Comparison of ENCODE assay signal across 4 fruit fly cellular contexts in the genomic region with DNA sequence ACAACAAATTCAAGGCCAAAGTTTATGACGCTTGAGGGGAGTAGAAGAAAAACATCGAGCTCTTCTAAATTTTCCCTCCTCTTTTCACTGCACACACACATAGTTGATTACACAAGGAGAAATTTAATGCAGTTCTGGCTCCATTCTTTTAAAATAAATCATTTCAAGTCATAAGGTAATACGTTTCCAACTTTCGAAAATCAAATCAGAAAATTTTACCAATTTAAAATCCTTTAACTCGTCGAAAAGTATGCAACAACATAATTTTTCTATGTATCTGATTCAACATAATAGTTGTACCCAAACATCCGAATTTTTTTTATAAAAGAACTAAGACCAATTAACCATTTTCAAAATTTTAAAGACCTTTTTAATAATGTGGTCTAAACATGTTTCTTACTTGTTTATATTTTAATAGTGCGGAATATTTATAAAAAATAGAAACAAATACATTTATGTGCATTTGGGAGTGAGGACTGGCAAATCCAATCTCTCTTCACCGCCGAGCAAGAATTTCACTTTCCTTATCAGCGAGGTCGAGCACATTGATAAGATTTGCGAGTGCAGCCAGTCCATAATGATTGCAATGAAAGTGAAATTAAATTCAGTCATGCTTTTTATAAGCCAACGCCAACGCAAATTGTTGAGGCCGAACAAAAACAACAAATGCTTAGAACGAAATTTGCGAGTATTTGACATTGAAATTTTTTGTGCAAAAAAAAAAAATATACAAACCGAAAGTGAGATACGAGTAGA.
TF ChIP-seq lines count a peak whose summit lies in the region.

No protein-coding gene starts in this region.

- no peak for TF ChIP-seq CTCF in whole organism, embryonic (GFP tag; optimal IDR thresholded peaks at IDR 0.05; lab: Kevin White, UChicago)

TF ChIP-seq in whole organism, embryonic, 481 proteins besides CTCF, POLR2A, EP300 and RAD21 (continues in another document):
- TF ChIP-seq Adf1 (GFP tag; IDR thresholded peaks at IDR 0.05; lab: Robert Waterston, UW) (no peak), Fer2 (tag; optimal IDR thresholded peaks at IDR 0.05; lab: Kevin White, UChicago) (no peak), Eip74EF (GFP tag; optimal IDR thresholded peaks at IDR 0.05; lab: Kevin White, UChicago) (no peak), CG10431 (GFP tag; optimal IDR thresholded peaks at IDR 0.05; lab: Kevin White, UChicago) (no peak), br (optimal IDR thresholded peaks at IDR 0.05; lab: Kevin White, UChicago) (no peak), sens (GFP tag; lab: Kevin White, UChicago) (peak; percentile 67), Mad (GFP tag; optimal IDR thresholded peaks at IDR 0.05; lab: Kevin White, UChicago) (no peak), wdn (GFP tag; IDR thresholded peaks at IDR 0.05; lab: Robert Waterston, UW) (no peak), az2 (GFP tag; optimal IDR thresholded peaks at IDR 0.05; lab: Kevin White, UChicago) (peak; percentile 5), slbo (GFP tag; IDR thresholded peaks at IDR 0.05; lab: Robert Waterston, UW) (peak; percentile 25; the same call in 1 of the 2 replicates), CG15073 (GFP tag; optimal IDR thresholded peaks at IDR 0.05; lab: Kevin White, UChicago) (no peak), corto (GFP tag; optimal IDR thresholded peaks at IDR 0.05; lab: Kevin White, UChicago) (peak; percentile 42), CG10654 (GFP tag; optimal IDR thresholded peaks at IDR 0.05; lab: Kevin White, UChicago) (no peak), CG2875 (GFP tag; optimal IDR thresholded peaks at IDR 0.05; lab: Kevin White, UChicago) (no peak), mam (GFP tag; optimal IDR thresholded peaks at IDR 0.05; lab: Kevin White, UChicago) (no peak), wek (GFP tag; optimal IDR thresholded peaks at IDR 0.05; lab: Kevin White, UChicago) (no peak), Bdp1 (GFP tag; optimal IDR thresholded peaks at IDR 0.05; lab: Kevin White, UChicago) (no peak), insv (GFP tag; optimal IDR thresholded peaks at IDR 0.05; lab: Kevin White, UChicago) (peak in 1 of 2 experiments; percentile 15), CG34376 (GFP tag; optimal IDR thresholded peaks at IDR 0.05; lab: Kevin White, UChicago) (no peak), tio (GFP tag; optimal IDR thresholded peaks at IDR 0.05; lab: Kevin White, UChicago) (peak; percentile 23), Hmr (GFP tag; optimal IDR thresholded peaks at IDR 0.05; lab: Kevin White, UChicago) (no peak)

TF ChIP-seq in whole organism, prepupa, 60 proteins besides CTCF, POLR2A, EP300 and RAD21 (continues in another document):
- TF ChIP-seq CG1621 (tag; optimal IDR thresholded peaks at IDR 0.05; lab: Kevin White, UChicago) (no peak), CG10631 (GFP tag; optimal IDR thresholded peaks at IDR 0.05; lab: Kevin White, UChicago) (peak; percentile 49), spab (GFP tag; optimal IDR thresholded peaks at IDR 0.05; lab: Kevin White, UChicago) (peak; percentile 24), CG6276 (GFP tag; optimal IDR thresholded peaks at IDR 0.05; lab: Kevin White, UChicago) (no peak), dac (GFP tag; optimal IDR thresholded peaks at IDR 0.05; lab: Kevin White, UChicago) (no peak), Eip75B (GFP tag; optimal IDR thresholded peaks at IDR 0.05; lab: Kevin White, UChicago) (peak; percentile 41), Sox102F (GFP tag; optimal IDR thresholded peaks at IDR 0.05; lab: Kevin White, UChicago) (peak; percentile 58), cyc (GFP tag; optimal IDR thresholded peaks at IDR 0.05; lab: Kevin White, UChicago) (peak; percentile 43), net (GFP tag; optimal IDR thresholded peaks at IDR 0.05; lab: Kevin White, UChicago) (peak; percentile 46), fd59A (GFP tag; optimal IDR thresholded peaks at IDR 0.05; lab: Kevin White, UChicago) (no peak), salr (GFP tag; optimal IDR thresholded peaks at IDR 0.05; lab: Kevin White, UChicago) (peak in 1 of 2 experiments; percentile 12), Smox (GFP tag; optimal IDR thresholded peaks at IDR 0.05; lab: Kevin White, UChicago) (peak; percentile 61), CG32006 (GFP tag; optimal IDR thresholded peaks at IDR 0.05; lab: Kevin White, UChicago) (peak; percentile 54), CG6163 (GFP tag; IDR thresholded peaks at IDR 0.05; lab: Robert Waterston, UW) (no peak), Ets96B (tag; optimal IDR thresholded peaks at IDR 0.05; lab: Kevin White, UChicago) (peak; percentile 44), svp (GFP tag; lab: Kevin White, UChicago) (peak; percentile 81), CG9139 (GFP tag; optimal IDR thresholded peaks at IDR 0.05; lab: Kevin White, UChicago) (no peak), fd85E (GFP tag; optimal IDR thresholded peaks at IDR 0.05; lab: Kevin White, UChicago) (no peak), CG31627 (GFP tag; optimal IDR thresholded peaks at IDR 0.05; lab: Kevin White, UChicago) (peak; percentile 32), Eip93F (GFP tag; optimal IDR thresholded peaks at IDR 0.05; lab: Kevin White, UChicago) (peak; percentile 68), CG15336 (GFP tag; IDR thresholded peaks at IDR 0.05; lab: Robert Waterston, UW) (no peak), achi (GFP tag; optimal IDR thresholded peaks at IDR 0.05; lab: Kevin White, UChicago) (peak; percentile 45)

TF ChIP-seq in whole organism, pupa, 21 proteins besides CTCF, POLR2A, EP300 and RAD21:
- TF ChIP-seq CG8159 (tag; optimal IDR thresholded peaks at IDR 0.05; lab: Kevin White, UChicago) (peak; percentile 57), CG34367 (tag; optimal IDR thresholded peaks at IDR 0.05; lab: Kevin White, UChicago) (no peak), D1 (tag; optimal IDR thresholded peaks at IDR 0.05; lab: Kevin White, UChicago) (peak; percentile 38), gl (tag; optimal IDR thresholded peaks at IDR 0.05; lab: Kevin White, UChicago) (no peak), CG14655 (GFP tag; optimal IDR thresholded peaks at IDR 0.05; lab: Kevin White, UChicago) (peak; percentile 69), Snoo (tag; optimal IDR thresholded peaks at IDR 0.05; lab: Kevin White, UChicago) (peak; percentile 42), CG4496 (GFP tag; IDR thresholded peaks at IDR 0.05; lab: Robert Waterston, UW) (peak; percentile 37; the same call in 1 of the 3 replicates), CG12605 (GFP tag; IDR thresholded peaks at IDR 0.05; lab: Robert Waterston, UW) (no peak), CG9948 (tag; optimal IDR thresholded peaks at IDR 0.05; lab: Kevin White, UChicago) (peak; percentile 31), CG8301 (tag; optimal IDR thresholded peaks at IDR 0.05; lab: Kevin White, UChicago) (peak; percentile 36), CG32121 (GFP tag; IDR thresholded peaks at IDR 0.05; lab: Robert Waterston, UW) (0 out of 2 replicates have a peak, but pooled peaks have one; percentile 30), Pif1B (GFP tag; optimal IDR thresholded peaks at IDR 0.05; lab: Kevin White, UChicago) (no peak), CG17806 (tag; optimal IDR thresholded peaks at IDR 0.05; lab: Kevin White, UChicago) (peak; percentile 41), rn (GFP tag; IDR thresholded peaks at IDR 0.05; lab: Robert Waterston, UW) (no peak), Pif1A (GFP tag; optimal IDR thresholded peaks at IDR 0.05; lab: Kevin White, UChicago) (peak; percentile 37), CG15710 (tag; optimal IDR thresholded peaks at IDR 0.05; lab: Kevin White, UChicago) (peak; percentile 21), CG13204 (GFP tag; optimal IDR thresholded peaks at IDR 0.05; lab: Kevin White, UChicago) (no peak)

TF ChIP-seq in whole organism, wandering third instar larva, 38 proteins besides CTCF, POLR2A, EP300 and RAD21:
- TF ChIP-seq CG9705 (GFP tag; optimal IDR thresholded peaks at IDR 0.05; lab: Kevin White, UChicago) = no peak
- TF ChIP-seq HLH106 (tag; optimal IDR thresholded peaks at IDR 0.05; lab: Kevin White, UChicago) = peak; percentile 69
- TF ChIP-seq Sp1 (GFP tag; optimal IDR thresholded peaks at IDR 0.05; lab: Kevin White, UChicago) = peak; percentile 71
- no peak for TF ChIP-seq lola (GFP tag; optimal IDR thresholded peaks at IDR 0.05; lab: Kevin White, UChicago)
- TF ChIP-seq CG32264 (GFP tag; optimal IDR thresholded peaks at IDR 0.05; lab: Kevin White, UChicago) = no peak
- peak; percentile 73 for TF ChIP-seq fru (GFP tag; optimal IDR thresholded peaks at IDR 0.05; lab: Kevin White, UChicago)
- no peak for TF ChIP-seq sv (GFP tag; optimal IDR thresholded peaks at IDR 0.05; lab: Kevin White, UChicago)
- no peak for TF ChIP-seq Hr83 (GFP tag; optimal IDR thresholded peaks at IDR 0.05; lab: Kevin White, UChicago; ENCODE audit: poor library complexity, severe bottlenecking)
- peak; percentile 77 for TF ChIP-seq ey (GFP tag; optimal IDR thresholded peaks at IDR 0.05; lab: Kevin White, UChicago)
- no peak for TF ChIP-seq sage (GFP tag; optimal IDR thresholded peaks at IDR 0.05; lab: Kevin White, UChicago)
- no peak for TF ChIP-seq woc (GFP tag; optimal IDR thresholded peaks at IDR 0.05; lab: Kevin White, UChicago)
- peak; percentile 72 for TF ChIP-seq psq (GFP tag; optimal IDR thresholded peaks at IDR 0.05; lab: Kevin White, UChicago)
- TF ChIP-seq Abd-B (GFP tag; optimal IDR thresholded peaks at IDR 0.05; lab: Kevin White, UChicago) = no peak
- peak; percentile 76 for TF ChIP-seq OdsH (GFP tag; optimal IDR thresholded peaks at IDR 0.05; lab: Kevin White, UChicago)
- no peak for TF ChIP-seq Vsx2 (GFP tag; optimal IDR thresholded peaks at IDR 0.05; lab: Kevin White, UChicago; ENCODE audit: partially characterized antibody)
- no peak for TF ChIP-seq Hnf4 (GFP tag; optimal IDR thresholded peaks at IDR 0.05; lab: Kevin White, UChicago)
- TF ChIP-seq foxo (GFP tag; optimal IDR thresholded peaks at IDR 0.05; lab: Kevin White, UChicago) = peak in 1 of 2 experiments; percentile 81
- TF ChIP-seq N (GFP tag; optimal IDR thresholded peaks at IDR 0.05; lab: Kevin White, UChicago) = no peak
- TF ChIP-seq h (GFP tag; optimal IDR thresholded peaks at IDR 0.05; lab: Kevin White, UChicago) = peak; percentile 79
- no peak for TF ChIP-seq Jra (GFP tag; optimal IDR thresholded peaks at IDR 0.05; lab: Kevin White, UChicago)
- no peak for TF ChIP-seq Rel (GFP tag; optimal IDR thresholded peaks at IDR 0.05; lab: Kevin White, UChicago)
- TF ChIP-seq Rel (tag; optimal IDR thresholded peaks at IDR 0.05; lab: Kevin White, UChicago) = peak; percentile 14
- no peak for TF ChIP-seq GATAd (GFP tag; optimal IDR thresholded peaks at IDR 0.05; lab: Kevin White, UChicago)
- peak; percentile 67 for TF ChIP-seq rgr (GFP tag; optimal IDR thresholded peaks at IDR 0.05; lab: Kevin White, UChicago)
- TF ChIP-seq dsf (GFP tag; optimal IDR thresholded peaks at IDR 0.05; lab: Kevin White, UChicago; ENCODE audit: borderline replicate concordance) = no peak
- peak; percentile 31 for TF ChIP-seq dmrt93B (GFP tag; optimal IDR thresholded peaks at IDR 0.05; lab: Kevin White, UChicago)
- TF ChIP-seq br (GFP tag; optimal IDR thresholded peaks at IDR 0.05; lab: Kevin White, UChicago) = peak; percentile 54
TF ChIP-seq in whole organism, wandering third instar larva: peak in this region for 12.
